Fruit fly (Drosophila melanogaster) whole organism, embryonic: ENCODE measurements around the gene CG11842.

ENCODE experiments used
- Atf-2 ChIP-seq: fragments of 200-800 bp; sonication (Bioruptor generic); optimal IDR thresholded peaks from 2 replicates; lab custom pipeline; 2016; ENCODE audit warnings: missing biosample characterization, missing genetic modification characterization
- BEAF-32 ChIP-seq: fragments of 200-800 bp; sonication (Bioruptor generic); optimal IDR thresholded peaks from 3 replicates; lab custom pipeline; 2017; ENCODE audit warnings: missing biosample characterization, missing genetic modification characterization, mild to moderate bottlenecking, moderate library complexity, missing genetic modification reagents
- Bgb ChIP-seq: fragments of 200-800 bp; sonication (Bioruptor generic); IDR thresholded peaks from 2 replicates; pipeline ENCODE4 v1.3.6; 2022; ENCODE audit warnings: missing biosample characterization, missing genetic modification characterization; ENCODE audit not compliant: partially characterized antibody
- Blimp-1 ChIP-seq: fragments of 200-800 bp; sonication (Bioruptor generic); optimal IDR thresholded peaks from 3 replicates; lab custom pipeline; 2018; ENCODE audit warnings: missing biosample characterization, missing genetic modification characterization, mild to moderate bottlenecking, moderate library complexity, missing genetic modification reagents
- BtbVII ChIP-seq: fragments of 200-800 bp; sonication (Bioruptor generic); optimal IDR thresholded peaks from 3 replicates; lab custom pipeline; 2017; ENCODE audit warnings: missing biosample characterization, mild to moderate bottlenecking, missing genetic modification characterization
- CG10431 ChIP-seq: fragments of 200-800 bp; sonication (Bioruptor generic); optimal IDR thresholded peaks from 3 replicates; lab custom pipeline; 2018; ENCODE audit warnings: missing biosample characterization, mild to moderate bottlenecking, missing genetic modification characterization
- CG10565 ChIP-seq: fragments of 200-800 bp; sonication (Bioruptor generic); optimal IDR thresholded peaks from 3 replicates; lab custom pipeline; 2016; ENCODE audit warnings: missing biosample characterization, mild to moderate bottlenecking, missing genetic modification characterization
- CG10959 ChIP-seq: fragments of 200-800 bp; sonication (Bioruptor generic); IDR thresholded peaks from 2 replicates; pipeline ENCODE4 v1.3.6; 2022; ENCODE audit warnings: missing biosample characterization, missing genetic modification characterization
- CG11093 ChIP-seq: fragments of 200-800 bp; sonication (Bioruptor generic); IDR thresholded peaks from 3 replicates; pipeline ENCODE4 v1.3.6; 2022; ENCODE audit warnings: missing biosample characterization, missing genetic modification characterization
- CG12071 ChIP-seq: fragments of 200-800 bp; sonication (Bioruptor generic); optimal IDR thresholded peaks from 3 replicates; lab custom pipeline; 2018; ENCODE audit warnings: missing biosample characterization, mild to moderate bottlenecking, missing genetic modification characterization
- CG12744 ChIP-seq: fragments of 200-800 bp; sonication (Bioruptor generic); optimal IDR thresholded peaks from 2 replicates; lab custom pipeline; 2016; ENCODE audit warnings: missing biosample characterization, missing genetic modification characterization
- CG13424 ChIP-seq: fragments of 200-800 bp; sonication (Bioruptor generic); optimal IDR thresholded peaks from 2 replicates; lab custom pipeline; 2019; ENCODE audit warnings: missing biosample characterization, mild to moderate bottlenecking, missing genetic modification characterization, moderate library complexity
- CG13775 ChIP-seq: fragments of 200-800 bp; sonication (Bioruptor generic); optimal IDR thresholded peaks from 3 replicates; lab custom pipeline; 2017; ENCODE audit warnings: missing biosample characterization, mild to moderate bottlenecking, missing genetic modification characterization
- CG14050 ChIP-seq: fragments of 200-800 bp; sonication (Bioruptor generic); IDR thresholded peaks from 3 replicates; pipeline ENCODE4 v1.3.6; 2022; ENCODE audit warnings: missing biosample characterization, missing genetic modification characterization
- CG15601 ChIP-seq: fragments of 200-800 bp; sonication (Bioruptor generic); optimal IDR thresholded peaks from 3 replicates; lab custom pipeline; 2019; ENCODE audit warnings: missing biosample characterization, mild to moderate bottlenecking, missing genetic modification characterization, moderate library complexity
- CG16863 ChIP-seq: fragments of 200-800 bp; sonication (Bioruptor generic); optimal IDR thresholded peaks from 3 replicates; lab custom pipeline; 2016; ENCODE audit warnings: missing biosample characterization, missing genetic modification characterization
- CG17186 ChIP-seq: fragments of 200-800 bp; sonication (Bioruptor generic); optimal IDR thresholded peaks from 3 replicates; lab custom pipeline; 2017; ENCODE audit warnings: missing biosample characterization, missing genetic modification reagents, missing genetic modification characterization
- CG18619 ChIP-seq: fragments of 200-800 bp; sonication (Bioruptor generic); optimal IDR thresholded peaks from 3 replicates; lab custom pipeline; 2017; ENCODE audit warnings: missing biosample characterization, mild to moderate bottlenecking, missing genetic modification characterization
- CG2129 ChIP-seq: fragments of 200-800 bp; sonication (Bioruptor generic); IDR thresholded peaks from 2 replicates; pipeline ENCODE4 v1.3.6; 2022; ENCODE audit warnings: missing biosample characterization, missing genetic modification characterization; ENCODE audit not compliant: partially characterized antibody
- CG34224 ChIP-seq: fragments of 200-800 bp; sonication (Bioruptor generic); IDR thresholded peaks from 3 replicates; pipeline ENCODE4 v1.3.6; 2022; ENCODE audit warnings: missing biosample characterization, missing genetic modification characterization; ENCODE audit not compliant: partially characterized antibody
- CG4282 ChIP-seq: fragments of 200-800 bp; sonication (Bioruptor generic); optimal IDR thresholded peaks from 2 replicates; lab custom pipeline; 2016; ENCODE audit warnings: missing biosample characterization, missing genetic modification characterization
- CG5180 ChIP-seq: fragments of 200-800 bp; sonication (Bioruptor generic); optimal IDR thresholded peaks from 3 replicates; lab custom pipeline; 2017; ENCODE audit warnings: missing biosample characterization, missing genetic modification characterization, mild to moderate bottlenecking, moderate library complexity, missing genetic modification reagents
- CG7745 ChIP-seq: fragments of 200-800 bp; sonication (Bioruptor generic); optimal IDR thresholded peaks from 2 replicates; lab custom pipeline; 2018; ENCODE audit warnings: missing biosample characterization, mild to moderate bottlenecking, missing genetic modification characterization, moderate library complexity
- CG7786 ChIP-seq: fragments of 200-800 bp; sonication (Bioruptor generic); optimal IDR thresholded peaks from 2 replicates; lab custom pipeline; 2016; ENCODE audit warnings: missing biosample characterization, missing genetic modification characterization
- CG8765 ChIP-seq: fragments of 200-800 bp; sonication (Bioruptor generic); IDR thresholded peaks from 2 replicates; pipeline ENCODE4 v1.3.6; 2022; ENCODE audit warnings: missing biosample characterization, missing genetic modification characterization
- CG9932 ChIP-seq: fragments of 200-800 bp; sonication (Bioruptor generic); IDR thresholded peaks from 2 replicates; pipeline ENCODE4 v1.3.6; 2022; ENCODE audit warnings: missing biosample characterization, missing genetic modification characterization
- D19A ChIP-seq: fragments of 200-800 bp; optimal IDR thresholded peaks from 3 replicates; lab custom pipeline; 2019; ENCODE audit warnings: missing biosample characterization, mild to moderate bottlenecking, missing genetic modification characterization, moderate library complexity
- Deaf1 ChIP-seq: fragments of 200-800 bp; optimal IDR thresholded peaks from 3 replicates; lab custom pipeline; 2019; ENCODE audit warnings: missing biosample characterization, mild to moderate bottlenecking, missing genetic modification characterization, moderate library complexity
- Doc3 ChIP-seq: fragments of 200-800 bp; sonication (Bioruptor generic); IDR thresholded peaks from 3 replicates; pipeline ENCODE4 v1.3.6; 2022; ENCODE audit warnings: missing biosample characterization, missing genetic modification characterization; ENCODE audit not compliant: partially characterized antibody
- Eip74EF ChIP-seq, 2 experiments: fragments of 200-800 bp in 1 of 2; fragments of >200 bp in 1 of 2; sonication (Bioruptor generic) in 1 of 2; optimal IDR thresholded peaks; 2 replicates each; lab custom pipeline; 2017 to 2019; ENCODE audit warnings: missing biosample characterization in 2 of 2, missing genetic modification characterization in 2 of 2, mild to moderate bottlenecking in 1 of 2, moderate library complexity in 1 of 2
- Fer3 ChIP-seq: fragments of 200-800 bp; sonication (Bioruptor generic); optimal IDR thresholded peaks from 2 replicates; lab custom pipeline; 2018; ENCODE audit warnings: missing biosample characterization, mild to moderate bottlenecking, missing genetic modification characterization, moderate library complexity
- Hand ChIP-seq: fragments of 200-800 bp; sonication (Bioruptor generic); optimal IDR thresholded peaks from 2 replicates; lab custom pipeline; 2017; ENCODE audit warnings: mild to moderate bottlenecking, missing biosample characterization, missing genetic modification reagents, missing genetic modification characterization
- Lim3 ChIP-seq: fragments of 200-800 bp; sonication (Bioruptor generic); IDR thresholded peaks from 2 replicates; pipeline ENCODE4 v1.3.6; 2022; ENCODE audit warnings: missing biosample characterization, missing genetic modification characterization
- NfI ChIP-seq: fragments of 200-800 bp; sonication (Bioruptor generic); optimal IDR thresholded peaks from 3 replicates; lab custom pipeline; 2018; ENCODE audit warnings: missing biosample characterization, mild to moderate bottlenecking, missing genetic modification characterization, moderate library complexity
- Opbp ChIP-seq: fragments of 200-800 bp; sonication (Bioruptor generic); IDR thresholded peaks from 3 replicates; pipeline ENCODE4 v1.3.6; 2022; ENCODE audit warnings: missing biosample characterization, missing genetic modification characterization; ENCODE audit not compliant: partially characterized antibody
- PHDP ChIP-seq: fragments of 200-800 bp; sonication (Bioruptor generic); optimal IDR thresholded peaks from 3 replicates; lab custom pipeline; 2018; ENCODE audit warnings: missing biosample characterization, mild to moderate bottlenecking, missing genetic modification characterization, moderate library complexity
- Ssrp ChIP-seq: fragments of 200-800 bp; sonication (Bioruptor generic); optimal IDR thresholded peaks from 2 replicates; lab custom pipeline; 2018; ENCODE audit warnings: missing biosample characterization, mild to moderate bottlenecking, missing genetic modification characterization, moderate library complexity
- Taf1 ChIP-seq: fragments of 200-800 bp; sonication (Bioruptor generic); IDR thresholded peaks from 2 replicates; pipeline ENCODE4 v1.3.6; 2022; ENCODE audit warnings: missing biosample characterization, missing genetic modification characterization
- chm ChIP-seq: fragments of 200-800 bp; sonication (Bioruptor generic); IDR thresholded peaks from 2 replicates; pipeline ENCODE4 v1.3.6; 2022; ENCODE audit warnings: missing biosample characterization, missing genetic modification characterization
- ems ChIP-seq: fragments of 200-800 bp; sonication (Bioruptor generic); optimal IDR thresholded peaks from 3 replicates; lab custom pipeline; 2016; ENCODE audit warnings: missing biosample characterization, missing genetic modification characterization
- ewg ChIP-seq: fragments of 200-800 bp; sonication (Bioruptor generic); optimal IDR thresholded peaks from 3 replicates; lab custom pipeline; 2017; ENCODE audit warnings: mild to moderate bottlenecking, missing biosample characterization, missing genetic modification reagents, missing genetic modification characterization
- fru ChIP-seq: fragments of >200 bp; optimal IDR thresholded peaks from 2 replicates; lab custom pipeline; 2017
- gem ChIP-seq: fragments of 200-800 bp; sonication (Bioruptor generic); optimal IDR thresholded peaks from 2 replicates; lab custom pipeline; 2019; ENCODE audit warnings: missing biosample characterization, mild to moderate bottlenecking, missing genetic modification characterization, moderate library complexity
- nerfin-1 ChIP-seq: fragments of 200-800 bp; sonication (Bioruptor generic); optimal IDR thresholded peaks from 3 replicates; lab custom pipeline; 2019; ENCODE audit warnings: missing biosample characterization, mild to moderate bottlenecking, missing genetic modification characterization, moderate library complexity
- nmo ChIP-seq: fragments of 200-800 bp; sonication (Bioruptor generic); optimal IDR thresholded peaks from 2 replicates; lab custom pipeline; 2018; ENCODE audit warnings: missing biosample characterization, mild to moderate bottlenecking, missing genetic modification characterization, moderate library complexity
- onecut ChIP-seq: fragments of 200-800 bp; sonication (Bioruptor generic); IDR thresholded peaks from 2 replicates; pipeline ENCODE4 v1.3.6; 2022; ENCODE audit warnings: missing biosample characterization, missing genetic modification characterization
- pfk ChIP-seq: fragments of 200-800 bp; sonication (Bioruptor generic); optimal IDR thresholded peaks from 2 replicates; lab custom pipeline; 2018; ENCODE audit warnings: missing biosample characterization, mild to moderate bottlenecking, missing genetic modification characterization, moderate library complexity
- phol ChIP-seq: fragments of 200-800 bp; sonication (Bioruptor generic); optimal IDR thresholded peaks from 3 replicates; lab custom pipeline; 2018; ENCODE audit warnings: missing biosample characterization, mild to moderate bottlenecking, missing genetic modification characterization, moderate library complexity
- tio ChIP-seq: fragments of 200-800 bp; sonication (Bioruptor generic); optimal IDR thresholded peaks from 2 replicates; lab custom pipeline; 2017; ENCODE audit warnings: missing biosample characterization, missing genetic modification characterization, inconsistent platforms
- z ChIP-seq: fragments of 200-800 bp; sonication (Bioruptor generic); IDR thresholded peaks from 3 replicates; pipeline ENCODE4 v1.3.6; 2022; ENCODE audit warnings: missing biosample characterization, missing genetic modification characterization

CG11842 gene

DNA sequence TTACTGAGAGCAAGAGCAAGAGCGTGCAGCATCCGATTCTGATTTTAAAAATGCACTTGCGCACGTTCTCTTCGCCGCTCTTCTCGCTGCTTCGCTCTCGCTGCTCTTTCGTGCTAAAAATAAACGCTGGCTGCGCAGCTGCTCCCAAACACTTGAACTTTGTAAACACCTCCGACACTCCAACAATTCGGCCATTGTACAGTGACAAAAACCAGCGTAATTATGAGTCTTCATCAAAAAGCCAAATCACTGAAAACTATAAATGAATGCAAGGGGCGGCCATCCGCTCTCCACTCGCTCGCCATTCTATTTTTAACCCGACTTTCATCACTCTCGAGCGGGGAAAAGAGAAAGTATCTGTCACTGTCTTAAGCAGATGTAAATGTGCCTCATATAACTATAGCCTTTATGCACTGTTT lies 12.2 kb downstream of the CG11842 start (continued):
- TF ChIP-seq NfI, result peak; percentile 3
- no peak for TF ChIP-seq fru (lab: Kevin White, UChicago)
- no peak for TF ChIP-seq CG2129 (GFP tag; lab: Robert Waterston, UW)
- no peak for TF ChIP-seq nmo (GFP tag; lab: Kevin White, UChicago)
- TF ChIP-seq nerfin-1 (tag; lab: Kevin White, UChicago), result peak; percentile 4
- no peak for TF ChIP-seq Atf-2
- TF ChIP-seq phol, result peak; percentile 10
- no peak for TF ChIP-seq CG12071
- TF ChIP-seq CG14050 (GFP tag; lab: Robert Waterston, UW), result no peak
- TF ChIP-seq z (GFP tag; lab: Robert Waterston, UW), result no peak
- no peak for TF ChIP-seq CG5180 (GFP tag; lab: Kevin White, UChicago)
- peak; percentile 87 for TF ChIP-seq ewg (GFP tag; lab: Kevin White, UChicago)
- no peak for TF ChIP-seq CG10431
- no peak for TF ChIP-seq pfk (GFP tag; lab: Kevin White, UChicago)
- TF ChIP-seq CG13424, result peak; percentile 4
- TF ChIP-seq CG7745 (tag; lab: Kevin White, UChicago), result peak; percentile 19
- TF ChIP-seq CG9932 (GFP tag; lab: Robert Waterston, UW), result no peak
- no peak for TF ChIP-seq Opbp (GFP tag; lab: Robert Waterston, UW)
- no peak for TF ChIP-seq Doc3 (GFP tag; lab: Robert Waterston, UW)
- no peak for TF ChIP-seq CG16863 (GFP tag; lab: Kevin White, UChicago)
- TF ChIP-seq Ssrp (tag; lab: Kevin White, UChicago), result no peak
- TF ChIP-seq Fer3 (tag; lab: Kevin White, UChicago), result no peak
- TF ChIP-seq CG10565 (GFP tag; lab: Kevin White, UChicago), result no peak
- TF ChIP-seq Taf1 (GFP tag; lab: Robert Waterston, UW), result no peak
- TF ChIP-seq Eip74EF (GFP tag; optimal IDR thresholded peaks at IDR 0.05; lab: Kevin White, UChicago), result no peak
- peak; percentile 10 for TF ChIP-seq CG4282
- TF ChIP-seq tio (GFP tag; lab: Kevin White, UChicago), result no peak
- no peak for TF ChIP-seq CG10959
- no peak for TF ChIP-seq Hand (GFP tag; lab: Kevin White, UChicago)
- no peak for TF ChIP-seq CG12744 (GFP tag; lab: Kevin White, UChicago)
- TF ChIP-seq CG15601, result no peak
- no peak for TF ChIP-seq CG18619 (GFP tag; lab: Kevin White, UChicago)
- no peak for TF ChIP-seq ems (GFP tag; lab: Kevin White, UChicago)
- no peak for TF ChIP-seq CG7786 (GFP tag; lab: Kevin White, UChicago)
- TF ChIP-seq CG13775 (GFP tag; lab: Kevin White, UChicago), result no peak
- TF ChIP-seq PHDP (tag; lab: Kevin White, UChicago), result no peak
- TF ChIP-seq Lim3, result no peak
- TF ChIP-seq CG17186 (GFP tag; lab: Kevin White, UChicago), result no peak
- peak; percentile 29 for TF ChIP-seq Deaf1 (tag; lab: Kevin White, UChicago)
- TF ChIP-seq BtbVII (GFP tag; lab: Kevin White, UChicago), result no peak
- TF ChIP-seq CG11093 (GFP tag; lab: Robert Waterston, UW), result no peak
- TF ChIP-seq Bgb, result no peak
- TF ChIP-seq D19A (tag; lab: Kevin White, UChicago), result peak; percentile 7
- no peak for TF ChIP-seq CG34224 (GFP tag; lab: Robert Waterston, UW)
- no peak for TF ChIP-seq chm (GFP tag; lab: Robert Waterston, UW)
- no peak for TF ChIP-seq BEAF-32 (GFP tag; lab: Kevin White, UChicago)
- TF ChIP-seq gem (tag; lab: Kevin White, UChicago), result peak; percentile 13
- TF ChIP-seq CG8765 (GFP tag; lab: Robert Waterston, UW), result no peak
- TF ChIP-seq Blimp-1 (GFP tag; lab: Kevin White, UChicago), result peak; percentile 78
- TF ChIP-seq onecut, result no peak
